Fruit fly (Drosophila melanogaster): Measurements from ENCODE around the gene mamo.

DNA sequence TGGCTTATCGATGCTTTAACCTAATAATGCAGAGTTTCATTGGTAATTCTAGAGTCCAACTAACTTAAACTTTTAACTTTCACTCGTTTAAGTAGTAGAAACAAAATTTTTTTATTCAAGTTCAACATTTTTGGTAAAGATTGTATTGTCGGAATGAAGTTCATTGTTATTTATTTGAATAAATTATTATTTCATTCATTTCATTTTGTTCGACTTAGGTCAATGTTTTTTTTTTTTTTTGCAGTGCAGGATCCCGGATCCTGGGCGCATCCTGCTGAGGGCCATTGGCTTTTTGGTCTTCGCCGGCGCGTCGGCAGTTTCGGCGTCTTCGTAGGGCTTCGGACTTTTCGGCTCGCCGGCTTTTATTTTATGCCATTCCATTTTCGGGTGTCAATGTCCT, 28.7 kb upstream of the mamo start:
- TF ChIP-seq psq (optimal IDR thresholded peaks at IDR 0.05) (no peak), Dll (optimal IDR thresholded peaks at IDR 0.05) (no peak)
